Fruit fly (Drosophila melanogaster) S2 (cell line): Measurements from ENCODE around the gene CG32061.

Experiments
- CG8478 ChIP-seq: fragments of >200 bp; optimal IDR thresholded peaks from 2 replicates; lab custom pipeline; 2018
- CTCF ChIP-seq, 2 experiments: fragments of >200 bp; optimal IDR thresholded peaks; 2 replicates each; lab custom pipeline; 2018

DNA sequence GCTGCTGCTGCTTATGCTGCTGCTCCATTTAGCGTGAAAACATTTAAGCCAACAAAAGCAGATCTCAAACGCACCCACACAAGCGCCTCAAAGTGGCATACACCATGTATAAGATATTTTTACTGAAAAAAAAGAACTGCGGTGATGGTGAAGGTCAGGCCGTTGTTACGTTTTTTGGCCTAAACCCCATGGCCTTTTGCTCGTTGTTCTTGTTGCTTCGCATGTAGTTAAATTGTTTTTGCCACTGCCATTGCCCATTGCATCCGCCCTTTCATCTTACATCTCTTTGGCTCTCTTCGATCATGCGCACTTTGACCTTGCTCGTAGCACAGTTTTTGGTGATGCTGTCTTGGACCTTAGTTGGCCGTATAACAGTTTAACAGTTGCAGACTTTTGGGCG, 21.9 kb downstream of the CG32061 start:
- no peak for TF ChIP-seq CG8478 (lab: Kevin White, UChicago)
- TF ChIP-seq CTCF (optimal IDR thresholded peaks at IDR 0.05; lab: Kevin White, UChicago): no peak
